Worm (Caenorhabditis elegans): Measurements from ENCODE around the gene F57C2.5.

DNA sequence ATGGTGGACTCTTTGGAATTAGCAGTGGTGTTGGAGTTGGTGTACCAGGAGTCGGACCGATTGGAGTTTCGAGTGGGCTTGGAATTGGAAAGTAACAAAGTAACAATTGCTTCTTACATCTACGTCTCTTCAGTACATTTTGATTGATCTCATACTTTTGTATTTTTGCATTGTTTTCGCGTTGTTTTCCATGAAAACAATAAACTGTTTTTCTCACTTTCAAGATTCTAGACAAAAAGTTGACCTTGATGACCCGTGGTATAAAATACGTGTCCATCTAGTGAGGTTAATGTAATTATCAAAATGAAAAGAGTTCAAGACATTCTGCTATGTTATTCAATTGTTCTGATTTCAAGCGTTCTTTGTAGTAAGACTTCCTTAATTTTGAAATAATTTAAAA lies 26.6 kb downstream of the F57C2.5 start, which contains the start of gene K10H10.5:
- TF ChIP-seq hnd-1 (tag; optimal IDR thresholded peaks at IDR 0.05) (no peak), ama-1 (optimal IDR thresholded peaks at IDR 0.05) (no peak), sea-1 (GFP tag; conservative IDR thresholded peaks at IDR 0.05) (no peak), pes-1 (GFP tag; IDR thresholded peaks at IDR 0.05) (no peak), aly-1 (tag; optimal IDR thresholded peaks at IDR 0.05) (no peak), tbx-11 (GFP tag; IDR thresholded peaks at IDR 0.05) (no peak), scrt-1 (GFP tag; IDR thresholded peaks at IDR 0.05) (no peak), tra-4 (tag; optimal IDR thresholded peaks at IDR 0.05) (no peak), flt-1 (GFP tag; IDR thresholded peaks at IDR 0.05) (no peak), F13C5.2 (tag; optimal IDR thresholded peaks at IDR 0.05) (no peak), ets-7 (tag; optimal IDR thresholded peaks at IDR 0.05) (no peak), tbx-37 (GFP tag; conservative IDR thresholded peaks at IDR 0.05) (no peak), ceh-36 (tag; optimal IDR thresholded peaks at IDR 0.05) (no peak), B0310.2 (tag; optimal IDR thresholded peaks at IDR 0.05) (no peak)
